Worm (Caenorhabditis elegans) whole organism, late embryonic: ENCODE results near the gene srp-1.

Source experiments
- C08G9.2 ChIP-seq: sonication (generic microtip); optimal IDR thresholded peaks from 2 replicates; lab custom pipeline; 2016; ENCODE audit warnings: mild to moderate bottlenecking, missing genetic modification characterization, moderate library complexity, missing compliant biosample characterization
- C38D4.7 ChIP-seq: fragments of 200-800 bp; sonication (Bioruptor generic); optimal IDR thresholded peaks from 2 replicates; lab custom pipeline; 2018; ENCODE audit warnings: mild to moderate bottlenecking, missing genetic modification characterization, moderate library complexity, missing compliant biosample characterization
- F13H6.1 ChIP-seq: sonication (generic microtip); optimal IDR thresholded peaks from 2 replicates; lab custom pipeline; 2016; ENCODE audit warnings: missing genetic modification characterization, missing compliant biosample characterization
- T23F11.4 ChIP-seq: fragments of 200-800 bp; sonication (Bioruptor generic); optimal IDR thresholded peaks from 2 replicates; lab custom pipeline; 2018; ENCODE audit warnings: mild to moderate bottlenecking, missing genetic modification characterization, missing compliant biosample characterization
- Y22D7AL.16 ChIP-seq: sonication (generic microtip); optimal IDR thresholded peaks from 2 replicates; lab custom pipeline; 2016; ENCODE audit warnings: missing genetic modification characterization, missing compliant biosample characterization
- ama-1 ChIP-seq: fragments of 150-350 bp; optimal IDR thresholded peaks from 2 replicates; lab custom pipeline; 2014
- ceh-18 ChIP-seq: sonication (generic microtip); optimal IDR thresholded peaks from 2 replicates; lab custom pipeline; 2016; ENCODE audit warnings: missing genetic modification characterization, missing compliant biosample characterization
- ceh-2 ChIP-seq: sonication (generic microtip); optimal IDR thresholded peaks from 2 replicates; lab custom pipeline; 2016; ENCODE audit warnings: missing genotype, missing genetic modification characterization, missing compliant biosample characterization
- ceh-24 ChIP-seq: sonication (generic microtip); optimal IDR thresholded peaks from 2 replicates; lab custom pipeline; 2016; ENCODE audit warnings: mild to moderate bottlenecking, missing genetic modification characterization, missing compliant biosample characterization
- ceh-30 ChIP-seq: fragments of 150-350 bp; optimal IDR thresholded peaks from 2 replicates; lab custom pipeline; 2014; ENCODE audit warnings: missing biosample characterization, missing genetic modification characterization
- ceh-48 ChIP-seq: sonication (generic microtip); optimal IDR thresholded peaks from 2 replicates; lab custom pipeline; 2016; ENCODE audit warnings: missing genetic modification characterization, inconsistent platforms, missing compliant biosample characterization
- ceh-9 ChIP-seq: sonication (generic microtip); optimal IDR thresholded peaks from 2 replicates; lab custom pipeline; 2016; ENCODE audit warnings: mild to moderate bottlenecking, missing genetic modification characterization, inconsistent platforms, missing compliant biosample characterization
- che-1 ChIP-seq: sonication (generic microtip); optimal IDR thresholded peaks from 2 replicates; lab custom pipeline; 2016; ENCODE audit warnings: mild to moderate bottlenecking, missing genetic modification characterization, missing compliant biosample characterization
- dmd-4 ChIP-seq: sonication (generic microtip); optimal IDR thresholded peaks from 2 replicates; lab custom pipeline; 2016; ENCODE audit warnings: borderline replicate concordance, missing genetic modification characterization, missing compliant biosample characterization
- elt-2 ChIP-seq: sonication (generic microtip); optimal IDR thresholded peaks from 2 replicates; lab custom pipeline; 2016; ENCODE audit warnings: missing genetic modification reagents, missing genetic modification characterization, missing compliant biosample characterization
- elt-4 ChIP-seq: sonication (generic microtip); optimal IDR thresholded peaks from 2 replicates; lab custom pipeline; 2016; ENCODE audit warnings: missing genetic modification characterization, missing compliant biosample characterization
- fax-1 ChIP-seq: sonication (generic microtip); optimal IDR thresholded peaks from 2 replicates; lab custom pipeline; 2016; ENCODE audit warnings: missing genotype, missing genetic modification characterization, missing compliant biosample characterization
- fkh-10 ChIP-seq: fragments of 150-350 bp; optimal IDR thresholded peaks from 2 replicates; lab custom pipeline; 2014; ENCODE audit warnings: missing biosample characterization, missing genetic modification reagents, missing genetic modification characterization
- fkh-6 ChIP-seq: sonication (generic microtip); optimal IDR thresholded peaks from 2 replicates; lab custom pipeline; 2016; ENCODE audit warnings: missing genetic modification characterization, missing compliant biosample characterization
- gmeb-2 ChIP-seq: sonication (generic microtip); optimal IDR thresholded peaks from 2 replicates; lab custom pipeline; 2016; ENCODE audit warnings: missing genetic modification characterization, inconsistent platforms, missing compliant biosample characterization
- hlh-13 ChIP-seq: fragments of 200-800 bp; sonication (Bioruptor generic); optimal IDR thresholded peaks from 2 replicates; lab custom pipeline; 2018; ENCODE audit warnings: mild to moderate bottlenecking, missing genetic modification characterization, missing compliant biosample characterization
- hlh-15 ChIP-seq: sonication (generic microtip); optimal IDR thresholded peaks from 2 replicates; lab custom pipeline; 2016; ENCODE audit warnings: missing genetic modification characterization, missing compliant biosample characterization
- hlh-6 ChIP-seq: sonication (generic microtip); optimal IDR thresholded peaks from 2 replicates; lab custom pipeline; 2016; ENCODE audit warnings: missing genotype, missing genetic modification characterization, missing compliant biosample characterization
- hlh-8 ChIP-seq: sonication (generic microtip); optimal IDR thresholded peaks from 2 replicates; lab custom pipeline; 2016; ENCODE audit warnings: missing genotype, missing genetic modification characterization, missing compliant biosample characterization
- lim-6 ChIP-seq: sonication (generic microtip); optimal IDR thresholded peaks from 2 replicates; lab custom pipeline; 2016; ENCODE audit warnings: missing genetic modification characterization, missing compliant biosample characterization
- lin-11 ChIP-seq: fragments of 200-800 bp; sonication (Bioruptor generic); optimal IDR thresholded peaks from 2 replicates; lab custom pipeline; 2018; ENCODE audit warnings: mild to moderate bottlenecking, missing genetic modification characterization, missing compliant biosample characterization
- mec-3 ChIP-seq: sonication (generic microtip); optimal IDR thresholded peaks from 2 replicates; lab custom pipeline; 2016; ENCODE audit warnings: borderline replicate concordance, missing genetic modification characterization, missing compliant biosample characterization
- nhr-232 ChIP-seq: sonication (generic microtip); optimal IDR thresholded peaks from 2 replicates; lab custom pipeline; 2016; ENCODE audit warnings: missing genetic modification characterization, missing compliant biosample characterization
- npax-4 ChIP-seq: sonication (generic microtip); optimal IDR thresholded peaks from 2 replicates; lab custom pipeline; 2016; ENCODE audit warnings: missing genetic modification characterization, missing compliant biosample characterization
- odd-2 ChIP-seq: sonication (generic microtip); optimal IDR thresholded peaks from 2 replicates; lab custom pipeline; 2017; ENCODE audit warnings: antibody characterized with exemption, mild to moderate bottlenecking, missing genetic modification characterization, missing compliant biosample characterization
- pag-3 ChIP-seq: sonication (generic microtip); optimal IDR thresholded peaks from 2 replicates; lab custom pipeline; 2016; ENCODE audit warnings: missing compliant biosample characterization, missing genetic modification characterization, borderline replicate concordance
- pat-9 ChIP-seq: fragments of 200-800 bp; sonication (Bioruptor generic); optimal IDR thresholded peaks from 2 replicates; lab custom pipeline; 2018; ENCODE audit warnings: mild to moderate bottlenecking, missing genetic modification characterization, moderate library complexity, missing compliant biosample characterization
- pax-1 ChIP-seq: fragments of 150-350 bp; optimal IDR thresholded peaks from 2 replicates; lab custom pipeline; 2014; ENCODE audit warnings: missing biosample characterization, missing genetic modification characterization
- pha-2 ChIP-seq: sonication (generic microtip); optimal IDR thresholded peaks from 2 replicates; lab custom pipeline; 2017; ENCODE audit warnings: mild to moderate bottlenecking, missing genetic modification characterization, missing compliant biosample characterization
- pha-4 ChIP-seq: fragments of 150-350 bp; optimal IDR thresholded peaks from 2 replicates; lab custom pipeline; 2018; ENCODE audit warnings: missing biosample characterization, missing genetic modification reagents, missing genetic modification characterization
- pros-1 ChIP-seq: fragments of 150-350 bp; optimal IDR thresholded peaks from 2 replicates; lab custom pipeline; 2014; ENCODE audit warnings: missing biosample characterization, missing genetic modification reagents, missing genetic modification characterization
- rnt-1 ChIP-seq: sonication (generic microtip); optimal IDR thresholded peaks from 2 replicates; lab custom pipeline; 2016; ENCODE audit warnings: missing genetic modification characterization, missing compliant biosample characterization
- tbx-7 ChIP-seq: sonication (generic microtip); optimal IDR thresholded peaks from 2 replicates; lab custom pipeline; 2016; ENCODE audit warnings: missing genotype, missing genetic modification characterization, missing compliant biosample characterization
- ttx-3 ChIP-seq: sonication (generic microtip); optimal IDR thresholded peaks from 2 replicates; lab custom pipeline; 2016; ENCODE audit warnings: missing genetic modification reagents, missing genetic modification characterization, missing compliant biosample characterization
- unc-3 ChIP-seq, 2 experiments: fragments of 200-800 bp in 1 of 2; sonication (Bioruptor generic) in 1 of 2; sonication (generic microtip) in 1 of 2; conservative IDR thresholded peaks in 1 of 2; optimal IDR thresholded peaks in 1 of 2; 2 replicates each; pipeline versions ENCODE4 v1.3.6 to Lab custom; 2016 to 2022; ENCODE audit warnings: missing compliant biosample characterization in 2 of 2, missing genetic modification characterization in 2 of 2, missing genetic modification reagents in 1 of 2
- unc-55 ChIP-seq: sonication (generic microtip); optimal IDR thresholded peaks from 2 replicates; lab custom pipeline; 2017; ENCODE audit warnings: missing biosample characterization, missing genetic modification reagents, missing genetic modification characterization
- ztf-16 ChIP-seq: sonication (generic microtip); optimal IDR thresholded peaks from 2 replicates; lab custom pipeline; 2017; ENCODE audit warnings: missing genetic modification characterization, missing compliant biosample characterization

Gene srp-1

ce11 chrV:777285-777684 lies 24.2 kb downstream of the srp-1 start, which contains the start of gene R09E12.9:
TSS of gene R09E12.9 (plus strand) at chrV:777600.
- TF ChIP-seq ceh-18 (tag; lab: Kevin White, UChicago) = no peak
- TF ChIP-seq C08G9.2 (tag; lab: Kevin White, UChicago) = no peak
- no peak for TF ChIP-seq fkh-10
- no peak for TF ChIP-seq ceh-2
- no peak for TF ChIP-seq elt-4 (tag; lab: Kevin White, UChicago)
- TF ChIP-seq pax-1 (tag; lab: Kevin White, UChicago) = no peak
- no peak for TF ChIP-seq pag-3 (tag; lab: Kevin White, UChicago)
- TF ChIP-seq ceh-48 (tag; lab: Kevin White, UChicago) = no peak
- no peak for TF ChIP-seq Y22D7AL.16 (tag; lab: Kevin White, UChicago)
- no peak for TF ChIP-seq ttx-3 (tag; lab: Kevin White, UChicago)
- TF ChIP-seq hlh-13 (GFP tag; lab: Kevin White, UChicago) = no peak
- TF ChIP-seq, all 69 proteins: peak for 0

ce11 chrV:778339-778738 lies 25.3 kb downstream of the srp-1 start, which contains the start of gene srbc-59:
TSS of gene srbc-59 (plus strand) at chrV:778639.
- TF ChIP-seq hlh-8 (tag; lab: Kevin White, UChicago) (no peak), ceh-24 (tag; lab: Kevin White, UChicago) (no peak), ceh-9 (tag; lab: Kevin White, UChicago) (no peak), pha-4 (tag; lab: Kevin White, UChicago) (no peak), ceh-2 (no peak), npax-4 (tag; lab: Kevin White, UChicago) (no peak), lim-6 (tag; lab: Kevin White, UChicago) (no peak), pros-1 (tag; lab: Kevin White, UChicago) (no peak), lin-11 (no peak), dmd-4 (tag; lab: Kevin White, UChicago) (no peak), ttx-3 (tag; lab: Kevin White, UChicago) (no peak), elt-2 (no peak), ama-1 (no peak), gmeb-2 (no peak)
- TF ChIP-seq, all 69 proteins: peak for 0

- TF ChIP-seq F13H6.1 (tag; lab: Kevin White, UChicago) (no peak), ceh-18 (tag; lab: Kevin White, UChicago) (no peak), nhr-232 (tag; lab: Kevin White, UChicago) (no peak), rnt-1 (no peak), pat-9 (tag; lab: Kevin White, UChicago) (no peak), fkh-6 (no peak), elt-4 (tag; lab: Kevin White, UChicago) (no peak), ceh-30 (tag; lab: Kevin White, UChicago) (no peak), ceh-9 (tag; lab: Kevin White, UChicago) (no peak)
Observed at ce11 chrV:779999-780398, 26.9 kb downstream of the srp-1 start, which contains the start of gene srbc-60. TSS of gene srbc-60 (plus strand) at chrV:780299.

- TF ChIP-seq unc-55 (no peak), hlh-13 (GFP tag; lab: Kevin White, UChicago) (no peak), pha-2 (tag; lab: Kevin White, UChicago) (no peak), che-1 (tag; lab: Kevin White, UChicago) (no peak), tbx-7 (tag; lab: Kevin White, UChicago) (no peak), C08G9.2 (tag; lab: Kevin White, UChicago) (no peak), hlh-6 (no peak), ztf-16 (no peak), T23F11.4 (no peak), fax-1 (tag; lab: Kevin White, UChicago) (no peak), gmeb-2 (no peak), odd-2 (tag; lab: Kevin White, UChicago) (no peak), ama-1 (no peak), C38D4.7 (no peak), elt-4 (tag; lab: Kevin White, UChicago) (no peak), hlh-15 (tag; lab: Kevin White, UChicago) (no peak), unc-3 (GFP tag; conservative IDR thresholded peaks at IDR 0.05; lab: Robert Waterston, UW) (no peak), unc-3 (tag; optimal IDR thresholded peaks at IDR 0.05; lab: Kevin White, UChicago) (no peak), lin-11 (no peak), mec-3 (tag; lab: Kevin White, UChicago) (no peak)
Observed at ce11 chrV:782432-782831, 29.3 kb downstream of the srp-1 start, which contains the start of gene srab-16. TSS of gene srab-16 (plus strand) at chrV:782732.
